Worm (Caenorhabditis elegans) whole organism, L4/young adult: ENCODE results near the gene tac-1.

Source experiments
- W03F9.2 ChIP-seq: fragments of 150-350 bp; optimal IDR thresholded peaks from 2 replicates; lab custom pipeline; 2014; ENCODE audit warnings: missing biosample characterization, missing genetic modification characterization
- dao-5 ChIP-seq: sonication (generic microtip); optimal IDR thresholded peaks from 2 replicates; lab custom pipeline; 2016; ENCODE audit warnings: missing genotype, missing genetic modification characterization, moderate library complexity, missing compliant biosample characterization
- him-1 ChIP-seq: sonication (generic microtip); optimal IDR thresholded peaks from 2 replicates; lab custom pipeline; 2016; ENCODE audit warnings: missing genotype, missing genetic modification reagents, missing genetic modification characterization, missing compliant biosample characterization

ce11 chrII:14753858-14754750, at the start of gene tac-1, which contains the start of gene Y54E2A.4:
- no peak for TF ChIP-seq him-1 (tag; lab: Kevin White, UChicago)
- no peak for TF ChIP-seq dao-5 (tag; lab: Kevin White, UChicago)
- TF ChIP-seq W03F9.2: peak; percentile 7
